Fruit fly (Drosophila melanogaster): ENCODE results near the gene gammaSnap2.

Gene gammaSnap2

dm6 chr3R:10079267-10079987 is 41.8 kb downstream of the gammaSnap2 start:
- peak; percentile 68 for TF ChIP-seq CG10669 (GFP tag; optimal IDR thresholded peaks at IDR 0.05)
- TF ChIP-seq CG32006 (GFP tag; optimal IDR thresholded peaks at IDR 0.05), result peak; percentile 81
- TF ChIP-seq CG6163 (GFP tag; IDR thresholded peaks at IDR 0.05), result peak; percentile 84
- TF ChIP-seq Hr39 (GFP tag; optimal IDR thresholded peaks at IDR 0.05), result peak; percentile 54
- TF ChIP-seq Sox14 (GFP tag; optimal IDR thresholded peaks at IDR 0.05), result peak; percentile 67
- peak in 1 of 2 experiments; percentile 17 for TF ChIP-seq ss (GFP tag; optimal IDR thresholded peaks at IDR 0.05)
- TF ChIP-seq CG11902 (GFP tag; optimal IDR thresholded peaks at IDR 0.05), result no peak
- TF ChIP-seq topi (GFP tag; optimal IDR thresholded peaks at IDR 0.05), result peak; percentile 51
- peak; percentile 61 for TF ChIP-seq esn (GFP tag; optimal IDR thresholded peaks at IDR 0.05)
- no peak for TF ChIP-seq Eip93F (GFP tag; optimal IDR thresholded peaks at IDR 0.05)
- TF ChIP-seq vri (GFP tag; optimal IDR thresholded peaks at IDR 0.05), result peak; percentile 50
- peak; percentile 64 for TF ChIP-seq CG3919 (GFP tag; optimal IDR thresholded peaks at IDR 0.05)
- peak; percentile 45 for TF ChIP-seq Smox (GFP tag; optimal IDR thresholded peaks at IDR 0.05)
- TF ChIP-seq net (GFP tag; optimal IDR thresholded peaks at IDR 0.05), result peak; percentile 79
- TF ChIP-seq CG34406 (GFP tag; optimal IDR thresholded peaks at IDR 0.05), result peak; percentile 43
- peak; percentile 92 for TF ChIP-seq Eip78C (GFP tag)
- peak; percentile 25 for TF ChIP-seq CG4318 (GFP tag; optimal IDR thresholded peaks at IDR 0.05)
- peak; percentile 74 for TF ChIP-seq pdm3 (GFP tag; optimal IDR thresholded peaks at IDR 0.05)
- peak; percentile 82 for TF ChIP-seq CG15336 (GFP tag; IDR thresholded peaks at IDR 0.05)
- peak; percentile 90 for TF ChIP-seq eg (GFP tag; IDR thresholded peaks at IDR 0.05)
- peak; percentile 1 for TF ChIP-seq dsx (GFP tag; optimal IDR thresholded peaks at IDR 0.05; ENCODE audit: poor library complexity, severe bottlenecking)
- peak; percentile 33 for TF ChIP-seq CG16779 (tag; optimal IDR thresholded peaks at IDR 0.05)
- peak; percentile 65 for TF ChIP-seq Eip75B (GFP tag; optimal IDR thresholded peaks at IDR 0.05)
- TF ChIP-seq Hr4 (GFP tag; optimal IDR thresholded peaks at IDR 0.05), result peak; percentile 84
- TF ChIP-seq Ets96B (tag; optimal IDR thresholded peaks at IDR 0.05), result peak; percentile 74
- TF ChIP-seq Lpt (GFP tag; optimal IDR thresholded peaks at IDR 0.05), result peak; percentile 37
- TF ChIP-seq spab (GFP tag; optimal IDR thresholded peaks at IDR 0.05), result peak; percentile 47
- peak; percentile 8 for TF ChIP-seq Hr38 (GFP tag; optimal IDR thresholded peaks at IDR 0.05)
- peak; percentile 47 for TF ChIP-seq Met (GFP tag; optimal IDR thresholded peaks at IDR 0.05)
- peak; percentile 73 for TF ChIP-seq CG1621 (tag; optimal IDR thresholded peaks at IDR 0.05)
- TF ChIP-seq CG11762 (GFP tag; optimal IDR thresholded peaks at IDR 0.05; ENCODE audit: insufficient read depth), result peak; percentile 54
- peak; percentile 71 for TF ChIP-seq acj6 (GFP tag; optimal IDR thresholded peaks at IDR 0.05)
- peak; percentile 49 for TF ChIP-seq CG6808 (GFP tag; optimal IDR thresholded peaks at IDR 0.05)
- peak; percentile 23 for TF ChIP-seq svp (GFP tag)
- TF ChIP-seq CG6854 (GFP tag; optimal IDR thresholded peaks at IDR 0.05), result no peak
- peak; percentile 73 for TF ChIP-seq CG10631 (GFP tag; optimal IDR thresholded peaks at IDR 0.05)
- peak; percentile 46 for TF ChIP-seq cyc (GFP tag; optimal IDR thresholded peaks at IDR 0.05)
- TF ChIP-seq Ets21C (GFP tag; optimal IDR thresholded peaks at IDR 0.05), result peak; percentile 43
- peak; percentile 38 for TF ChIP-seq Sox15 (GFP tag; optimal IDR thresholded peaks at IDR 0.05)
- no peak for TF ChIP-seq fd85E (GFP tag; optimal IDR thresholded peaks at IDR 0.05)
- peak; percentile 78 for TF ChIP-seq Gug (GFP tag; IDR thresholded peaks at IDR 0.05)
- TF ChIP-seq OdsH (GFP tag; optimal IDR thresholded peaks at IDR 0.05), result peak; percentile 80
- TF ChIP-seq dac (GFP tag; optimal IDR thresholded peaks at IDR 0.05), result peak; percentile 13
- peak; percentile 32 for TF ChIP-seq Blimp-1 (GFP tag; optimal IDR thresholded peaks at IDR 0.05)
- peak; percentile 72 for TF ChIP-seq CG3032 (tag; optimal IDR thresholded peaks at IDR 0.05)
- peak; percentile 56 for TF ChIP-seq CG8319 (GFP tag; optimal IDR thresholded peaks at IDR 0.05)
- TF ChIP-seq Sox102F (GFP tag; optimal IDR thresholded peaks at IDR 0.05), result peak; percentile 26
- peak; percentile 11 for TF ChIP-seq CG9139 (GFP tag; optimal IDR thresholded peaks at IDR 0.05)
- TF ChIP-seq CG6276 (GFP tag; optimal IDR thresholded peaks at IDR 0.05), result peak; percentile 36
- peak; percentile 17 to 51 for TF ChIP-seq salr (GFP tag; optimal IDR thresholded peaks at IDR 0.05)

Measured in whole organism, prepupa.